Fruit fly (Drosophila melanogaster) whole organism: Measurements from ENCODE around the gene CG42375.

Source experiments
- CG8478 ChIP-seq: fragments of >200 bp; optimal IDR thresholded peaks from 2 replicates; lab custom pipeline; 2018; ENCODE audit warnings: inconsistent platforms
- Dll ChIP-seq: fragments of >200 bp; optimal IDR thresholded peaks from 2 replicates; lab custom pipeline; 2017
- EcR ChIP-seq, 2 experiments: fragments of >200 bp; optimal IDR thresholded peaks; 2 replicates each; lab custom pipeline; 2017; ENCODE audit warnings: missing biosample characterization in 2 of 2, missing genetic modification characterization in 2 of 2, missing genetic modification reagents in 2 of 2
- pan ChIP-seq: fragments of >200 bp; optimal IDR thresholded peaks from 2 replicates; lab custom pipeline; 2017
- psq ChIP-seq: fragments of >200 bp; optimal IDR thresholded peaks from 2 replicates; lab custom pipeline; 2017
- usp ChIP-seq: fragments of >200 bp; optimal IDR thresholded peaks from 2 replicates; lab custom pipeline; 2017; ENCODE audit warnings: missing biosample characterization, missing genetic modification characterization, mixed read lengths

The CG42375 gene

DNA sequence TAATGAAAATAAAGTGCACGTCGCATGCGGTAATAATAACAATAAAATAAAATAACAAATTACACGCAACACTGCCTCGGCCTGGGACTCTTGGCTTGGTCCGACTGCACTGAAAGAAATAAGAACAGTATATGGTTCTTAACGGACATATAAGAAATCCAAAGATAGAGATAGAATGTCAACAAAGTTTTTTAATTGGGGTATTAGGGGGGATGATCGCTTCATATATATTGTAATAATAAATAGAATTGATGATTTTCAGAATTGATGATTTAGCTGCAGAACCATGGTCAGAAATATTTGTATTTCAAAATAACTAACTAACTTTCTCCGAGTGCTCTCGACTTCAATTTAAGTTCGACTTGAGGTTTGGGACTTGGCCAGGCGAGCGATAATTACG lies 16.6 kb downstream of the CG42375 start:
- TF ChIP-seq CG8478 (lab: Kevin White, UChicago) (no peak), usp (GFP tag; lab: Kevin White, UChicago) (no peak), psq (no peak), pan (lab: Kevin White, UChicago) (no peak), EcR (GFP tag; optimal IDR thresholded peaks at IDR 0.05; lab: Kevin White, UChicago) (no peak), Dll (lab: Kevin White, UChicago) (no peak)

DNA sequence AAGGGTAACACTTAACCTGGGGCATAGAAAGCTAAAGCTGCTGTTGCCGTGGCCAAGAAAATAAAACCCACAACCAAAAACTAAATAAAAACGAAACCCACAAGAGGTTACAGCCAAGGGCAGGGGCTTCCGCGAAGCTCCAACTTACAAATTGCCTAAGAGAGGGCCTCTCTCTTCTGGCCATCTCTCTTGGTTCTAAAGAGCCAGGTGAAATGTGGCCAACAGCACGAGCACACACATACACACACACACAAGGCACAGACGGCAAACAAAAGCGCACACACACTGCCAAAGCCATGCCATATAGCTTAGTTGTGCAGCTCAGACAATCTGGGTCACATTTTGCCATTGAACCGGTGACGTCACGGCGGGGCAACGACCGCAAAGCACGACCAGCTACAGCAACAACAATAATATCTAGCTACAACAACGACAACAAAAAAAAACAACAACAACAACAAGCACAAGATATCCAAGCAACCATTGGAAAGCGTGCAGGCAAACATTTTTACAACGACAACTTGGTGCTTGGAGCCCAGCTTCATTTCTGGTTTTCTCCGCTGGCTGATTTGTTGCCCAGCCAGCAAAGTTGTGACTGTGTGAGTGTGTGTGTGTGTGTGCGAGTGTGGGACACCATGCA lies 17.3 kb downstream of the CG42375 start:
- peak; percentile 36 for TF ChIP-seq Dll (lab: Kevin White, UChicago)
- peak; percentile 89 to 99 for TF ChIP-seq EcR (GFP tag; optimal IDR thresholded peaks at IDR 0.05; lab: Kevin White, UChicago)
- TF ChIP-seq usp (GFP tag; lab: Kevin White, UChicago): no peak

DNA sequence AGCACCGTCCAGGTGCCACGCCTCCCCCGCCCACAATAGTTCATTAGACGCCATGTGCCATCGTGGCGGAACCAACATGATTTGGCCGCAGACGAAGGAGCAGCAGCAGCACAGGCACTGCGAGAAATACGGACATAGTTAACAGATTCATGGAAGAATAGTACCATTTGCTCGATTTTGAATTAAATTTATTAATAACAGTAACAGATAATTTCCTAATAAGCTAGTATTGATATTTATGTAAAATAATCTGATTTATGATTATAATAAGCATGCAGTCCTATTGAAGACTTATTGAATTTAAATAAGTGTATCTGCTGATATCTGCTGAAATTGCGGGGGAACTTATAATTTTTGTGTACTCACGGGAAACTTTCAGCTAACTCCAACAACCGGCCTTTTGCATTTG lies 17.8 kb downstream of the CG42375 start:
- TF ChIP-seq psq (no peak), Dll (lab: Kevin White, UChicago) (no peak), CG8478 (lab: Kevin White, UChicago) (no peak), usp (GFP tag; lab: Kevin White, UChicago) (no peak), pan (lab: Kevin White, UChicago) (no peak), EcR (GFP tag; optimal IDR thresholded peaks at IDR 0.05; lab: Kevin White, UChicago) (no peak)

DNA sequence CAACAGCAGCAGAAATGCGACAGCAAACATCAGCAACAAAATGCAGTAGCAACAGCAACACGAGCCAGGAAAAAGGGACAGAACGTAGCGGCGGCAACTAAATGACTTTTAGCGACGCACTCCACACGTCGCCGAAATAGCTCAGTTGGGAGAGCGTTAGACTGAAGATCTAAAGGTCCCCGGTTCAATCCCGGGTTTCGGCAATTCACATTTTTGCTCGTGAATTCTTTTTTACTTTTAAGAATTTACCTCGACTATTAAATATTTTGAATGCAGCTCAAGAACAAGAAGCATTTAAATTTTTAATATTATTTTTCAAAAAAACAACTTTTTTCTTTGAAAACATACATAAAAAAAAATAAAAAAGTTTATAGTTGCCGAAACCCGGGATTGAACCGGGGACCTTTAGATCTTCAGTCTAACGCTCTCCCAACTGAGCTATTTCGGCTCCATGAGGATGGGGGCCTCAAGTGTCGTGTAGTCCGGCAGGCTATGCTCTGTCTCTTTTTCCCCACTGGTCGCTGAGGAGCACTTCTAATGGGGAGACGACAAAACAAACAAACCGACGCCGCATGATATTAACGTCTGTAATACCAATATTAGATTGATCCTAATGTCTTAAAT lies 18.5 kb downstream of the CG42375 start:
- TF ChIP-seq CG8478 (lab: Kevin White, UChicago) (no peak), Dll (lab: Kevin White, UChicago) (no peak)

DNA sequence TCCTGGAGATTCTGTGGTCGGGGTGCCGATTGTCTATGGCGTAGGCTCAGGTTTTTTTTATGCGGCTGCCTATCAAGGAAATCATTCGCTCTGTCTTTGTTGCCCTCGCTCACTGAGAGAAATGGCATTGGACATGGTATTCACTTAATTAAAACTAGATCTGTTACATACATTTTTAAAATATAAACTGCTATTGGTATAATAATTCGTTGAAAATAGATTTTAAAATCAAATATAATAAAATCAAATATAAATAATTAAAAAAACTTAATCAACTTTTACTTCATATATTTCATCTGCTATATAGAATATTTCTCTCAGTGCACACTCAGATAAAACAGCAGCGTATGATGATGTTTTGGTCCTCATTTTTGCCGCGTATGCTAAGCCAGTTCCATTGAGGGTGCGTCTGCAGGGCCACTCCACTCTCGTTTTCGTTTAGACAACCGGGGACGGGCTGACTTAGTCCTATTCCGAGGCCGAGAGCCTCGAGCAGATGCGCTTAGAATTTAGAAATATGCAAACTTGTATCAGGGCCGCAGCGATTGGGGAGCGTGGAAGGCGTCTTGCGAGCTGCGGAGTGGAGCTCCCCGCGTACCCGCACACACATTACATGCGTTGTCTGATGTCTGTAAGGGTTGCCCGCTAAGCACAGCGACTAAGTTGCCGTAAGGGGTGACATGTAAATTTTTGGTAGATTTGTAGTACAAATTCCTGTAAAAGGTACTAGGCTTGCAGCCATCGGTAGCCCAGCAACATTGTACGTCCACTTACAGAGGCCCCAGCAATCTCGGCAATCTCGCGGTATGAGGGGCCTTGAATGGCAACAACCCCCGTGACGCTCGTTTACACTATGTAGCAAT lies 20.4 kb downstream of the CG42375 start:
- TF ChIP-seq Dll (lab: Kevin White, UChicago) (no peak), EcR (GFP tag; optimal IDR thresholded peaks at IDR 0.05; lab: Kevin White, UChicago) (no peak), usp (GFP tag; lab: Kevin White, UChicago) (no peak), pan (lab: Kevin White, UChicago) (no peak), psq (no peak), CG8478 (lab: Kevin White, UChicago) (no peak)

DNA sequence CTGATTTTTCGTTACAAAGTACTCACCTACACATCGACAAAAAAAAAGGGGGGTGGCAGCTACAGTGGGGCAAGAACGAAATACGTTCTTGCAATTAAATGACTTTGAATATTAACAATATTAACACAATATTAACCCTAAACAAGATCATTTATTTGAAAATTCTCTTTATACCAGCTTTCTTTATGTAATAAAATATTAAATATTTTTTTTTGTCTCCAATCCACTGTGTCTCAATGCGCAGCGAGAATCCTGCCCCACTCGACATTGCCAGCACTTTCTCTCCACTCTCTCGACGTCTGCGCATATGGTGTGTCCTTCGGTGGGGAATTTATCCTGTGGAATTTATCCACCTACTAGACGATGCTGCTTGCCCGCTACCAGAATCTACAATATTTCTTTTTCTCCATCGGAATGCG lies 21.0 kb downstream of the CG42375 start:
- TF ChIP-seq CG8478 (lab: Kevin White, UChicago) (no peak), Dll (lab: Kevin White, UChicago) (no peak), usp (GFP tag; lab: Kevin White, UChicago) (no peak), psq (no peak), EcR (GFP tag; optimal IDR thresholded peaks at IDR 0.05; lab: Kevin White, UChicago) (no peak), pan (lab: Kevin White, UChicago) (no peak)

DNA sequence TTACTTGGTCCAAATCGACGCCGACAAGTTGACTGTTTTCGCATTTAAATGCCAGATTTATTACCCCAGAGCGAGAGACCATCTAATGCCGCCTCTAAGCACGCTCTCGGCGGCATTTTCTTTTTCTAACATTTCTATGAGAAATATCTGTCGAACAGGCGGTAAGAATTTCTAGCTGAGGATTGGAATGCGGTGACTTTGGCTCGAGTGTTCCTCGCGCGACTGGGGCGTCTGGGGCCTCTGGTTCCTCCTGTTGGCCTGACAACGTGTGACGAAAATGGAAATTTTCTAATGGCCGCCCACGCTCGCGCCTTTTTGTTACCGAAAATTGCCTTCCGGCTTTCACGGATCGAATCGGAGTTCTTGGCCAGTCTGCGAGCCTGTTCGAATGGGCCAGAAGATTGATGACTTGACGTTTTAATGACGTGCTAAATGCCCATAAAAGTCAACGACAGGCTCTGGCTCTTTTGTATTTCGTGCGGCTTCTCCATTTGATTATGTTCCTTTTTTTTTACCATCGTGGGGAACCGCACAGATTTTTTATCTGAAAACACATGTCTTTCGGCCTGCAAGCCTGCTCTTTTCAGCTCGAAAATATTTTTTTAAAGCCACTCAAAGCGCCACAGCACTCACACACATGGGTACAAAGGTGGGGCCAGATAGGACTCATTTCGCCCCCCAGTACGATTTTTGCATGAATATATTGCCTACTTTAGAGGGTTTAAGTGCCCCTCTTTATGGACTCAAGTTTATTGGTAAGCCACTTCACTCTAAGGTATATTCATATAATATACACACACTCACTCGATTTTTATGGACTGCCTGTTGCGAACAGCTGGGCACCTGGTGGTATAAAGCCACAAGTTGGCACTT lies 22.0 kb downstream of the CG42375 start:
- no peak for TF ChIP-seq usp (GFP tag; lab: Kevin White, UChicago)
- peak; percentile 10 for TF ChIP-seq Dll (lab: Kevin White, UChicago)

DNA sequence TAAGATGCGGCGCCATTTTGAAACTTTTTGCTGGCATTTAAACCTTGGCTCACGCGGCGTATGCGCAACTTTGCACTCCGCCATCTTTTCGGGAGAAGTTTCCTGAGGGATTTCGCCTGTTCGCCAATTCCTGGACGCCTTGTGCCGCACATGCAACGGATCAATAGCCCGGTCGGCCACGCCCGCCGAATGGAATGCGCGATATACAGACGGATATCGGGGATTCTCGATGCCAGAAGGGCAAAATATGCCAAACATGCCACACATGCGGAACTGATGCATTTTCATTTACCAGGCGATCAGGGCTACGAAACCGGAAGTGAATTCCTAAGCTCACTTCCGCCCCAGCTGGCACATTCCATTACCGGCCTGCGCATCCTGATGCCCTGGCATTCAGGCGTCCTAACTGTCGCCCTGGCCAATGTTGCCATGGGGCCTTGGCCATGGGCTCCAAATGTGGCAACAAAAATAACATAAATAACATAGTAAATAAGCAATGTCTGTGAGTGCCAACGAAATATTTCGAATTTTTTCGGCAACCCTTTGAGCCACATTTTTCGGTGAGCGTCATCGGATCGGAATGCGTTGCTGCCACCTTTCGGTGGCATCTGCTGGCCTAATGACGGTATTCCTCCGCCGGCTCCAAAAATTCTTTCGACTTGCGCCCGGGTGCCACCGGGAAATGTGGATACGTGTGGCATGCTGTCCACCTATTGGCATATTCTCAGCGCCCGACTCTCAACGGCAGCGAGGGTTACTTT lies 22.8 kb downstream of the CG42375 start:
- no peak for TF ChIP-seq Dll (lab: Kevin White, UChicago)
- no peak for TF ChIP-seq usp (GFP tag; lab: Kevin White, UChicago)
- no peak for TF ChIP-seq EcR (GFP tag; optimal IDR thresholded peaks at IDR 0.05; lab: Kevin White, UChicago)
- no peak for TF ChIP-seq pan (lab: Kevin White, UChicago)
- TF ChIP-seq CG8478 (lab: Kevin White, UChicago): no peak
- TF ChIP-seq psq: no peak

DNA sequence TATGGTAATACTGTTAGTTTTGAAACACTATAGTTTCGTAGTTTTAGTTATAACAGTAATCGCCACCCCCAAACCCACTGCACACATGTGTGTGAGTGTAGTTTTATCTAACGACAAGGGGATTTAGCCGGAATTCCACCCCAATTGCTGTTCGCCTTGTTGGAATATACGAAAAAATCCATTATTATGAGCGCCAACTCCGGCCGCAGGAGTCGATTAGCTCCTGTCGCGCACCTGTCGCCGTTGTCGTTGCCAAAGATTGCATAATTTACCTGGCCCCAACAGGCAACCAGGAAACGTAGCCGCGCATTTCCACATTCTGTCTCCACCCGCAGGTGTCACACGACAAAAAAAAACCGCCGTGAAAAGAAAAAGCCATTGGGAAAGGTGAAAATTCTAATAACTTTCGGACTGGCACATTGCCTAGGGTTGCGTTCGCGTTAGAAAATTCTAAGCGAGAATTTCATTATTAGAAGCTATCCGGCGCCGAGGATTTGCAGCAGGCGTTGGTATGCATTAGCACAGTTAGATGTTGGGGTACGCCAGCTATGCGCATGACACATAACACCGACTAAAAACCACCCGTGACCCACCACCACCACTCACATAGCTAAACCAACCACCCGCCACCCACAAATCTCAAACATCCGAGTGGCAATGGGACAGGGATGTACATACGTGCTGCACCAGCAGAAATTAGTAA lies 23.9 kb downstream of the CG42375 start:
- no peak for TF ChIP-seq EcR (GFP tag; optimal IDR thresholded peaks at IDR 0.05; lab: Kevin White, UChicago)
- no peak for TF ChIP-seq pan (lab: Kevin White, UChicago)
